Worm (Caenorhabditis elegans): ENCODE measurements around the gene F33E11.3.

ce11 chrV:330625-331024 is 26.1 kb upstream of the F33E11.3 start, which contains the start of gene abt-4:
- TF ChIP-seq ceh-48 (tag; optimal IDR thresholded peaks at IDR 0.05) (no peak), pha-2 (tag; optimal IDR thresholded peaks at IDR 0.05) (no peak), nhr-11 (tag; optimal IDR thresholded peaks at IDR 0.05) (no peak), ets-4 (tag; optimal IDR thresholded peaks at IDR 0.05) (no peak)
